Fruit fly (Drosophila melanogaster) whole organism: ENCODE results near the gene CG10283.

ENCODE experiments used
- CG8478 ChIP-seq: fragments of >200 bp; optimal IDR thresholded peaks from 2 replicates; lab custom pipeline; 2018; ENCODE audit warnings: inconsistent platforms
- usp ChIP-seq: fragments of >200 bp; optimal IDR thresholded peaks from 2 replicates; lab custom pipeline; 2017; ENCODE audit warnings: missing biosample characterization, missing genetic modification characterization, mixed read lengths

DNA sequence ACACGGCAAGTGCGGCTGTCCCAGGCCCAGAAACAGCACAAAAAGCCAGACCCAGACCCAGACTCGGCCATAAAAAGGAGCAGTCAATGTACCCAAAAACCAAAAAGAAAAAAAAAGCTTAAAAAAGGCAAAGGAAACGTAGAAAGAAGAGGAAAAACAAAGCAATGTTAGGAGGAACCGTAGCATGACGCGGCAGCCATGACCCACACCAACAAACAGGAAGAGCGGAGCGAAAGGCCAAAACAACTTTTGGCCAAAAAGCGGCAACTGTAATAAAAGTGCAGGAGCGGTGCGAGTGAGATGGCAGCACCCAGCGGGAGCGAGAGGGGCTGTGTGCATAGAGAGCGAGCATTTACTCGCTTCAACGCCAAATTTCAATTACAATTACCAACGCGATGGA is 16.8 kb downstream of the CG10283 start:
- TF ChIP-seq CG8478 = no peak
- no peak for TF ChIP-seq usp (GFP tag; lab: Kevin White, UChicago)
